Fruit fly (Drosophila melanogaster) whole organism, embryonic: ENCODE results near the gene pdm2.

Experiments used
- ATbp ChIP-seq: fragments of 200-800 bp; sonication (Bioruptor generic); optimal IDR thresholded peaks from 2 replicates; lab custom pipeline; 2017; ENCODE audit warnings: missing biosample characterization, mild to moderate bottlenecking, missing genetic modification characterization, missing genetic modification reagents
- Ada2b ChIP-seq: fragments of 200-800 bp; sonication (Bioruptor generic); IDR thresholded peaks from 2 replicates; pipeline ENCODE4 v1.3.6; 2022; ENCODE audit warnings: missing biosample characterization, missing genetic modification characterization
- Aef1 ChIP-seq: fragments of 200-800 bp; sonication (Bioruptor generic); IDR thresholded peaks from 3 replicates; pipeline ENCODE4 v1.3.6; 2022; ENCODE audit warnings: missing biosample characterization, missing genetic modification characterization
- B-H2 ChIP-seq: fragments of 200-800 bp; sonication (Bioruptor generic); optimal IDR thresholded peaks from 2 replicates; lab custom pipeline; 2018; ENCODE audit warnings: missing biosample characterization, mild to moderate bottlenecking, missing genetic modification characterization
- CG10274 ChIP-seq: fragments of 200-800 bp; sonication (Bioruptor generic); optimal IDR thresholded peaks from 3 replicates; lab custom pipeline; 2017; ENCODE audit warnings: missing biosample characterization, mild to moderate bottlenecking, missing genetic modification characterization
- CG10959 ChIP-seq: fragments of 200-800 bp; sonication (Bioruptor generic); IDR thresholded peaks from 2 replicates; pipeline ENCODE4 v1.3.6; 2022; ENCODE audit warnings: missing biosample characterization, missing genetic modification characterization
- CG11723 ChIP-seq: fragments of 200-800 bp; sonication (Bioruptor generic); optimal IDR thresholded peaks from 2 replicates; lab custom pipeline; 2017; ENCODE audit warnings: missing biosample characterization, mild to moderate bottlenecking, missing genetic modification characterization
- CG14014 ChIP-seq: fragments of 200-800 bp; sonication (Bioruptor generic); IDR thresholded peaks from 2 replicates; pipeline ENCODE4 v1.3.6; 2022; ENCODE audit warnings: missing biosample characterization, missing genetic modification characterization
- CG15696 ChIP-seq: fragments of 200-800 bp; sonication (Bioruptor generic); optimal IDR thresholded peaks from 2 replicates; lab custom pipeline; 2019; ENCODE audit warnings: missing biosample characterization, mild to moderate bottlenecking, missing genetic modification characterization, moderate library complexity
- CG18476 ChIP-seq: fragments of 200-800 bp; sonication (Bioruptor generic); optimal IDR thresholded peaks from 2 replicates; lab custom pipeline; 2016; ENCODE audit warnings: missing biosample characterization, mild to moderate bottlenecking, missing genetic modification characterization
- CG30020 ChIP-seq: fragments of 200-800 bp; optimal IDR thresholded peaks from 2 replicates; lab custom pipeline; 2019; ENCODE audit warnings: missing biosample characterization, mild to moderate bottlenecking, missing genetic modification characterization, moderate library complexity
- CG32767 ChIP-seq: fragments of 200-800 bp; sonication (Bioruptor generic); IDR thresholded peaks from 2 replicates; pipeline ENCODE4 v1.3.6; 2022; ENCODE audit warnings: missing biosample characterization, missing genetic modification characterization
- CG34224 ChIP-seq: fragments of 200-800 bp; sonication (Bioruptor generic); IDR thresholded peaks from 3 replicates; pipeline ENCODE4 v1.3.6; 2022; ENCODE audit warnings: missing biosample characterization, missing genetic modification characterization; ENCODE audit not compliant: partially characterized antibody
- CG3995 ChIP-seq: fragments of 200-800 bp; sonication (Bioruptor generic); optimal IDR thresholded peaks from 3 replicates; lab custom pipeline; 2016; ENCODE audit warnings: missing biosample characterization, missing genetic modification characterization
- CG4730 ChIP-seq: fragments of 200-800 bp; sonication (Bioruptor generic); IDR thresholded peaks from 2 replicates; pipeline ENCODE4 v1.3.6; 2022; ENCODE audit warnings: missing biosample characterization, missing genetic modification characterization
- CG6765 ChIP-seq: fragments of 200-800 bp; sonication (Bioruptor generic); optimal IDR thresholded peaks from 3 replicates; lab custom pipeline; 2017; ENCODE audit warnings: missing biosample characterization, mild to moderate bottlenecking, missing genetic modification characterization
- CG6791 ChIP-seq: fragments of 200-800 bp; sonication (Bioruptor generic); IDR thresholded peaks from 3 replicates; pipeline ENCODE4 v1.3.6; 2022; ENCODE audit warnings: missing biosample characterization, missing genetic modification characterization; ENCODE audit not compliant: partially characterized antibody
- CG7271 ChIP-seq: fragments of 200-800 bp; sonication (Bioruptor generic); optimal IDR thresholded peaks from 2 replicates; lab custom pipeline; 2018; ENCODE audit warnings: missing biosample characterization, mild to moderate bottlenecking, missing genetic modification characterization, moderate library complexity
- CG8765 ChIP-seq: fragments of 200-800 bp; sonication (Bioruptor generic); IDR thresholded peaks from 2 replicates; pipeline ENCODE4 v1.3.6; 2022; ENCODE audit warnings: missing biosample characterization, missing genetic modification characterization
- CG9437 ChIP-seq: fragments of 200-800 bp; sonication (Bioruptor generic); optimal IDR thresholded peaks from 2 replicates; lab custom pipeline; 2018; ENCODE audit warnings: missing biosample characterization, mild to moderate bottlenecking, missing genetic modification characterization
- D19A ChIP-seq: fragments of 200-800 bp; optimal IDR thresholded peaks from 3 replicates; lab custom pipeline; 2019; ENCODE audit warnings: missing biosample characterization, mild to moderate bottlenecking, missing genetic modification characterization, moderate library complexity
- Dp ChIP-seq: fragments of 200-800 bp; sonication (Bioruptor generic); optimal IDR thresholded peaks from 2 replicates; lab custom pipeline; 2018; ENCODE audit warnings: missing biosample characterization, mild to moderate bottlenecking, missing genetic modification characterization, moderate library complexity
- GATAe ChIP-seq: fragments of 200-800 bp; sonication (Bioruptor generic); conservative IDR thresholded peaks from 2 replicates; pipeline ENCODE4 v1.3.6; 2022; ENCODE audit warnings: missing biosample characterization, missing genetic modification characterization
- Hr51 ChIP-seq, 2 experiments: fragments of 200-800 bp; sonication (Bioruptor generic); optimal IDR thresholded peaks; 2 replicates in 1 of 2; 3 replicates in 1 of 2; lab custom pipeline; 2016 to 2018; ENCODE audit warnings: missing biosample characterization in 2 of 2, missing genetic modification characterization in 2 of 2, mild to moderate bottlenecking in 1 of 2, moderate library complexity in 1 of 2
- Kr ChIP-seq: fragments of 200-800 bp; sonication (Bioruptor generic); optimal IDR thresholded peaks from 2 replicates; lab custom pipeline; 2017; ENCODE audit warnings: missing biosample characterization, mild to moderate bottlenecking, missing genetic modification characterization
- Med ChIP-seq: fragments of 200-800 bp; sonication (Bioruptor generic); peaks from one replicate; lab custom pipeline; 2016; ENCODE audit warnings: missing biosample characterization, missing genetic modification characterization, mild to moderate bottlenecking, inconsistent platforms, moderate library complexity
- Side ChIP-seq: fragments of 200-800 bp; sonication (Bioruptor generic); optimal IDR thresholded peaks from 2 replicates; lab custom pipeline; 2016; ENCODE audit warnings: missing biosample characterization, missing genetic modification characterization
- Sry-β ChIP-seq: fragments of 200-800 bp; sonication (Bioruptor generic); optimal IDR thresholded peaks from 2 replicates; lab custom pipeline; 2018; ENCODE audit warnings: missing biosample characterization, mild to moderate bottlenecking, missing genetic modification characterization, moderate library complexity
- chinmo ChIP-seq: fragments of 200-800 bp; sonication (Bioruptor generic); IDR thresholded peaks from 4 replicates; pipeline ENCODE4 v1.3.6; 2022; ENCODE audit warnings: missing biosample characterization, missing genetic modification characterization; ENCODE audit not compliant: partially characterized antibody
- chm ChIP-seq: fragments of 200-800 bp; sonication (Bioruptor generic); IDR thresholded peaks from 2 replicates; pipeline ENCODE4 v1.3.6; 2022; ENCODE audit warnings: missing biosample characterization, missing genetic modification characterization
- dimm ChIP-seq: fragments of 200-800 bp; sonication (Bioruptor generic); IDR thresholded peaks from 2 replicates; pipeline ENCODE4 v1.3.6; 2022; ENCODE audit warnings: missing biosample characterization, missing genetic modification characterization
- dm ChIP-seq: fragments of 200-800 bp; sonication (Bioruptor generic); optimal IDR thresholded peaks from 3 replicates; lab custom pipeline; 2016; ENCODE audit warnings: missing biosample characterization, missing genetic modification characterization
- fd96Cb ChIP-seq: fragments of 200-800 bp; sonication (Bioruptor generic); optimal IDR thresholded peaks from 2 replicates; lab custom pipeline; 2018; ENCODE audit warnings: missing biosample characterization, mild to moderate bottlenecking, missing genetic modification characterization, moderate library complexity
- gcm2 ChIP-seq: fragments of 200-800 bp; sonication (Bioruptor generic); optimal IDR thresholded peaks from 2 replicates; lab custom pipeline; 2016; ENCODE audit warnings: missing biosample characterization, missing genetic modification characterization
- gro ChIP-seq: fragments of 200-800 bp; sonication (Bioruptor generic); optimal IDR thresholded peaks from 2 replicates; lab custom pipeline; 2016; ENCODE audit warnings: missing biosample characterization, missing genetic modification characterization
- hb ChIP-seq: fragments of 200-800 bp; sonication (Bioruptor generic); IDR thresholded peaks from 3 replicates; pipeline ENCODE4 v1.3.6; 2022; ENCODE audit warnings: missing biosample characterization, missing genetic modification characterization; ENCODE audit not compliant: partially characterized antibody
- lmd ChIP-seq: fragments of 200-800 bp; sonication (Bioruptor generic); IDR thresholded peaks from 2 replicates; pipeline ENCODE4 v1.3.6; 2022; ENCODE audit warnings: missing biosample characterization, missing genetic modification characterization
- lov ChIP-seq, 2 experiments: fragments of 200-800 bp in 1 of 2; fragments of >200 bp in 1 of 2; sonication (Bioruptor generic) in 1 of 2; IDR thresholded peaks in 1 of 2; optimal IDR thresholded peaks in 1 of 2; 2 replicates in 1 of 2; 3 replicates in 1 of 2; pipeline versions ENCODE4 v1.3.6 to Lab custom; 2017 to 2022; ENCODE audit warnings: missing biosample characterization in 1 of 2, missing genetic modification characterization in 1 of 2
- pfk ChIP-seq: fragments of 200-800 bp; sonication (Bioruptor generic); optimal IDR thresholded peaks from 2 replicates; lab custom pipeline; 2018; ENCODE audit warnings: missing biosample characterization, mild to moderate bottlenecking, missing genetic modification characterization, moderate library complexity
- row ChIP-seq: fragments of 200-800 bp; sonication (Bioruptor generic); IDR thresholded peaks from 3 replicates; pipeline ENCODE4 v1.3.6; 2022; ENCODE audit warnings: missing biosample characterization, missing genetic modification characterization
- sens-2 ChIP-seq: fragments of 200-800 bp; sonication (Bioruptor generic); IDR thresholded peaks from 2 replicates; pipeline ENCODE4 v1.3.6; 2022; ENCODE audit warnings: missing biosample characterization, missing genetic modification characterization
- seq ChIP-seq: fragments of 200-800 bp; sonication (Bioruptor generic); IDR thresholded peaks from 2 replicates; pipeline ENCODE4 v1.3.6; 2022; ENCODE audit warnings: missing biosample characterization, missing genetic modification characterization
- slou ChIP-seq: fragments of 200-800 bp; sonication (Bioruptor generic); optimal IDR thresholded peaks from 3 replicates; lab custom pipeline; 2016; ENCODE audit warnings: missing biosample characterization, missing genetic modification characterization
- so ChIP-seq: fragments of 200-800 bp; sonication (Bioruptor generic); IDR thresholded peaks from 3 replicates; pipeline ENCODE4 v1.3.6; 2022; ENCODE audit warnings: missing biosample characterization, missing genetic modification characterization
- tgo ChIP-seq: fragments of 200-800 bp; sonication (Bioruptor generic); IDR thresholded peaks from 3 replicates; pipeline ENCODE4 v1.3.6; 2022; ENCODE audit warnings: missing biosample characterization, missing genetic modification characterization
- ttk ChIP-seq: fragments of 200-800 bp; sonication (Bioruptor generic); IDR thresholded peaks from 2 replicates; pipeline ENCODE4 v2.1.2; 2022; ENCODE audit warnings: missing biosample characterization, missing genetic modification characterization
- vvl ChIP-seq: fragments of 200-800 bp; sonication (Bioruptor generic); IDR thresholded peaks from 2 replicates; pipeline ENCODE4 v1.3.6; 2022; ENCODE audit warnings: missing biosample characterization, missing genetic modification characterization
- zen ChIP-seq: fragments of 200-800 bp; sonication (Bioruptor generic); optimal IDR thresholded peaks from 3 replicates; lab custom pipeline; 2018; ENCODE audit warnings: missing biosample characterization, mild to moderate bottlenecking, missing genetic modification characterization, moderate library complexity

Gene pdm2

dm6 chr2L:12718437-12719376 lies 61.7 kb downstream of the pdm2 start, which contains the start of gene MRP (continued):
- TF ChIP-seq Kr (GFP tag; lab: Kevin White, UChicago), result no peak
- TF ChIP-seq pfk (GFP tag; lab: Kevin White, UChicago), result no peak
- no peak for TF ChIP-seq CG3995 (GFP tag; lab: Kevin White, UChicago)
- no peak for TF ChIP-seq CG4730
- TF ChIP-seq CG8765 (GFP tag; lab: Robert Waterston, UW), result no peak
- TF ChIP-seq Dp, result no peak
- no peak for TF ChIP-seq chm (GFP tag; lab: Robert Waterston, UW)
- TF ChIP-seq Ada2b, result no peak
- no peak for TF ChIP-seq B-H2
- TF ChIP-seq Side (GFP tag; lab: Kevin White, UChicago), result no peak
- no peak for TF ChIP-seq slou (GFP tag; lab: Kevin White, UChicago)
- TF ChIP-seq CG34224 (GFP tag; lab: Robert Waterston, UW), result no peak
- TF ChIP-seq CG15696 (tag; lab: Kevin White, UChicago), result no peak
- TF ChIP-seq D19A (tag; lab: Kevin White, UChicago), result no peak
- no peak for TF ChIP-seq ttk (GFP tag; lab: Robert Waterston, UW)
- no peak for TF ChIP-seq lmd (GFP tag; lab: Robert Waterston, UW)
- 0 out of 2 replicates have a peak, but pooled peaks have one; percentile 10 for TF ChIP-seq CG14014 (GFP tag; lab: Robert Waterston, UW)
- no peak for TF ChIP-seq row (GFP tag; lab: Robert Waterston, UW)
- no peak for TF ChIP-seq Sry-β (GFP tag; lab: Kevin White, UChicago)
- no peak for TF ChIP-seq sens-2
- TF ChIP-seq CG6791, result no peak
- TF ChIP-seq hb (GFP tag; lab: Robert Waterston, UW), result no peak
- TF ChIP-seq Med (GFP tag; lab: Kevin White, UChicago), result peak; percentile 93
- peak; percentile 25; the same call in 1 of the 2 replicates for TF ChIP-seq vvl
- TF ChIP-seq Aef1 (GFP tag; lab: Robert Waterston, UW), result peak; percentile 28; the same call in 1 of the 3 replicates
- TF ChIP-seq CG32767 (GFP tag; lab: Robert Waterston, UW), result no peak
- TF ChIP-seq CG7271 (tag; lab: Kevin White, UChicago), result no peak
- TF ChIP-seq fd96Cb (tag; lab: Kevin White, UChicago), result no peak
- TF ChIP-seq CG10959 (GFP tag; lab: Robert Waterston, UW), result no peak
- TF ChIP-seq GATAe (GFP tag; lab: Robert Waterston, UW), result no peak
- no peak for TF ChIP-seq CG9437 (GFP tag; lab: Kevin White, UChicago)
- peak; percentile 97 for TF ChIP-seq chinmo (GFP tag; lab: Robert Waterston, UW)
- TF ChIP-seq CG30020, result no peak
- TF ChIP-seq tgo (GFP tag; lab: Robert Waterston, UW), result no peak
- no peak for TF ChIP-seq zen (tag; lab: Kevin White, UChicago)
- no peak for TF ChIP-seq dm (GFP tag; lab: Kevin White, UChicago)
- no peak for TF ChIP-seq ATbp (GFP tag; lab: Kevin White, UChicago)
- no peak for TF ChIP-seq lov (optimal IDR thresholded peaks at IDR 0.05; lab: Kevin White, UChicago)
- TF ChIP-seq lov (GFP tag; IDR thresholded peaks at IDR 0.05; lab: Robert Waterston, UW), result no peak
- peak; percentile 59; the same call in 1 of the 3 replicates for TF ChIP-seq so (GFP tag; lab: Robert Waterston, UW)
- no peak for TF ChIP-seq dimm (GFP tag; lab: Robert Waterston, UW)
- TF ChIP-seq gro (GFP tag; lab: Kevin White, UChicago), result peak; percentile 9
- no peak for TF ChIP-seq CG18476 (GFP tag; lab: Kevin White, UChicago)
- no peak for TF ChIP-seq gcm2 (GFP tag; lab: Kevin White, UChicago)
- TF ChIP-seq Hr51 (GFP tag; optimal IDR thresholded peaks at IDR 0.05; lab: Kevin White, UChicago), result no peak
- TF ChIP-seq seq, result no peak
- TF ChIP-seq CG11723 (GFP tag; lab: Kevin White, UChicago), result no peak
- peak; percentile 34 for TF ChIP-seq CG6765 (GFP tag; lab: Kevin White, UChicago)
- TF ChIP-seq CG10274, result no peak
